Fruit fly (Drosophila melanogaster): ENCODE data around the gene Hsp70Bbb.
"Not testable (repeated sequence)": the region's sequence is repeated elsewhere in the genome, so short reads cannot be mapped to it uniquely, and the experiment has no call there.

Gene Hsp70Bbb

DNA sequence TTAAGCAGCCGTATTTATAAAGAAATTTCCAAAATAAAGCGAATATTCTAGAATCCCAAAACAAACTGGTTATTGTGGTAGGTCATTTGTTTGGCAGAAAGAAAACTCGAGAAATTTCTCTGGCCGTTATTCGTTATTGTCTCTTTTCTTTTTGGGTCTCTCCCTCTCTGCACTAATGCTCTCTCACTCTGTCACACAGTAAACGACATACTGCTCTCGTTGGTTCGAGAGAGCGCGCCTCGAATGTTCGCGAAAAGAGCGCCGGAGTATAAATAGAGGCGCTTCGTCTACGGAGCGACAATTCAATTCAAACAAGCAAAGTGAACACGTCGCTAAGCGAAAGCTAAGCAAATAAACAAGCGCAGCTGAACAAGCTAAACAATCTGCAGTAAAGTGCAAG is at the start of gene Hsp70Bbb:
TSS of gene Hsp70Bbb (plus strand) at position 301 of the 400 bp plus-strand sequence.
- not testable (repeated sequence) for TF ChIP-seq CG2202 (tag; optimal IDR thresholded peaks at IDR 0.05); emc (GFP tag; optimal IDR thresholded peaks at IDR 0.05); CG14014 (GFP tag; IDR thresholded peaks at IDR 0.05)

DNA sequence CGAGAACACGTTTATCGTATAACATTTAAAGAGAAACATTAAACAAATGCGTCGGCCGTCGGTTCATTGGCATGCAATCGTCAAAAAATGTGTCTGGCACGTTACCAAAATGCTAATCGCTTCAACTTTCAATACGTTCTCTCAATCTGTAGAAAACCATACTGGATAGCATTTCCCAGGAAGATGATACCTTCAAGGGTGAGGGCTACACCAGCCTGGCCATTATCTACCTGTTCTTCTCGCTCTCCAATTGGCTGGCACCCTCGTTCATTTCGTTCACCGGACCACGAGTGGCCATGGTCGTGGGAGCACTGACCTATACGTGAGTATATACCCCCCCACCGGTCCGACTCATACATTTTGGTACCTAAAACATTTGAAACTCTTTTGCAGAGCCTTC is 47.8 kb upstream of the Hsp70Bbb start:
- no peak for TF ChIP-seq CG3838 (GFP tag; optimal IDR thresholded peaks at IDR 0.05)
- TF ChIP-seq vvl (GFP tag; IDR thresholded peaks at IDR 0.05): 0 out of 2 replicates have a peak, but pooled peaks have one; percentile 19
- no peak for TF ChIP-seq Dad (GFP tag; optimal IDR thresholded peaks at IDR 0.05)
- no peak for TF ChIP-seq CG8281 (tag; optimal IDR thresholded peaks at IDR 0.05)
- peak in 1 of 3 experiments; percentile 33 for TF ChIP-seq Stat92E (GFP tag; optimal IDR thresholded peaks at IDR 0.05)
- TF ChIP-seq CG2199 (GFP tag; IDR thresholded peaks at IDR 0.05): 0 out of 3 replicates have a peak, but pooled peaks have one; percentile 16
- no peak for TF ChIP-seq CG3281 (GFP tag; optimal IDR thresholded peaks at IDR 0.05)
- TF ChIP-seq Nf-YC (tag; optimal IDR thresholded peaks at IDR 0.05): peak; percentile 7
- TF ChIP-seq CG8944 (GFP tag; optimal IDR thresholded peaks at IDR 0.05): no peak
- no peak for TF ChIP-seq rib (GFP tag; IDR thresholded peaks at IDR 0.05)
- no peak for TF ChIP-seq CG10431 (GFP tag; optimal IDR thresholded peaks at IDR 0.05)
- no peak for TF ChIP-seq lola (GFP tag; optimal IDR thresholded peaks at IDR 0.05)
- peak; percentile 90 for TF ChIP-seq kni (GFP tag; optimal IDR thresholded peaks at IDR 0.05)
- no peak for TF ChIP-seq MBD-R2 (GFP tag; IDR thresholded peaks at IDR 0.05)
- TF ChIP-seq CG7963 (GFP tag; IDR thresholded peaks at IDR 0.05; ENCODE audit: partially characterized antibody): no peak
- TF ChIP-seq chinmo (GFP tag; IDR thresholded peaks at IDR 0.05; ENCODE audit: partially characterized antibody): 0 out of 4 replicates have a peak, but pooled peaks have one; percentile 65

DNA sequence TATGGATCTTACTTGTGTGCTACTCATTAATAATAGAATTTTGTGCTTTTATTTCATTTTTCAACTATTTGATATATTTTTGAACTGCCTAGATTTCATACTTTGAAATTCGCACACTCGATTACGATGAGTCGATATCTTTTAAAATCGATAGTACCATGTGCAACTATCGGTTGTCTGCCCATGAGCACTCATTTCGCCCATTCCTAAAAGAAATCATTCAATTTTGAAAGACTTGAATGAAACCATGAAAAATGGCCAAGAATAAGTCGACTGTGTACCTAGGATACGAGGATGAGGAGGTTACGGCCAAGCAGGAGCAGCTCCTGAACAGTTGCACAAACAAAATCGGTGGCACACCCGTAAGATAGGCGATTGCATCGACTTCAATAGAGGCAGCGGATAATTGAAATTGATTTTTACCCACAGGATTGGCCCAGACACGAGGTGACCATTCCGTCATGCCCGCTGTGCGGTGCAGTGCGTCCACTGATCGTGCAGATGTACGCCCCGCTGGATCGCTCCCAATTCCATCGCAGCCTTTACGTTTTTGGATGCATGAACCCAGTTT is 45.9 kb upstream of the Hsp70Bbb start, which contains the start of gene trus:
TSS of gene trus (plus strand) at position 204 of the 571 bp plus-strand sequence.
- TF ChIP-seq CG14441 (GFP tag; IDR thresholded peaks at IDR 0.05) (no peak), CG14860 (GFP tag; IDR thresholded peaks at IDR 0.05; ENCODE audit: partially characterized antibody) (peak; percentile 76), CG6854 (GFP tag; optimal IDR thresholded peaks at IDR 0.05) (no peak), CG2889 (GFP tag; IDR thresholded peaks at IDR 0.05) (no peak), gfzf (GFP tag; optimal IDR thresholded peaks at IDR 0.05) (peak; percentile 24), CTCF (GFP tag; optimal IDR thresholded peaks at IDR 0.05) (no peak), CG17568 (GFP tag; optimal IDR thresholded peaks at IDR 0.05) (no peak), pnt (GFP tag; optimal IDR thresholded peaks at IDR 0.05) (no peak), yki (optimal IDR thresholded peaks at IDR 0.05) (no peak), sob (GFP tag; IDR thresholded peaks at IDR 0.05) (no peak), scrt (GFP tag; optimal IDR thresholded peaks at IDR 0.05) (no peak), h (optimal IDR thresholded peaks at IDR 0.05) (no peak), CG11085 (GFP tag; IDR thresholded peaks at IDR 0.05) (no peak), CG8290 (GFP tag; optimal IDR thresholded peaks at IDR 0.05) (no peak), CG8290 (tag; optimal IDR thresholded peaks at IDR 0.05) (no peak), Jarid2 (GFP tag; optimal IDR thresholded peaks at IDR 0.05) (no peak), CG18599 (GFP tag; optimal IDR thresholded peaks at IDR 0.05) (no peak), PHDP (tag; optimal IDR thresholded peaks at IDR 0.05) (no peak), sug (tag; optimal IDR thresholded peaks at IDR 0.05) (peak; percentile 17), HHEX (GFP tag; optimal IDR thresholded peaks at IDR 0.05) (no peak), CG5245 (GFP tag; optimal IDR thresholded peaks at IDR 0.05) (no peak), Fer3 (tag; optimal IDR thresholded peaks at IDR 0.05) (no peak), ftz-f1 (GFP tag; optimal IDR thresholded peaks at IDR 0.05) (no peak), CG7928 (GFP tag; optimal IDR thresholded peaks at IDR 0.05) (no peak), vnd (GFP tag; IDR thresholded peaks at IDR 0.05; ENCODE audit: partially characterized antibody) (peak; percentile 76), sisA (GFP tag; IDR thresholded peaks at IDR 0.05) (no peak), Mrtf (GFP tag; IDR thresholded peaks at IDR 0.05) (no peak), ci (GFP tag; IDR thresholded peaks at IDR 0.05) (no peak), Stat92E (GFP tag; optimal IDR thresholded peaks at IDR 0.05) (peak in 1 of 3 experiments; percentile 9), Fer1 (GFP tag; optimal IDR thresholded peaks at IDR 0.05) (peak; percentile 13), BtbVII (GFP tag; optimal IDR thresholded peaks at IDR 0.05) (no peak), CG2202 (tag; optimal IDR thresholded peaks at IDR 0.05) (no peak)
